Fruit fly (Drosophila melanogaster) whole organism, embryonic: ENCODE measurements around the gene Sema5c.

ENCODE experiments used
- CG10462 ChIP-seq: fragments of 200-800 bp; sonication (Bioruptor generic); optimal IDR thresholded peaks from 2 replicates; lab custom pipeline; 2016; ENCODE audit warnings: missing biosample characterization, missing genetic modification characterization
- CG10979 ChIP-seq: fragments of 200-800 bp; sonication (Bioruptor generic); optimal IDR thresholded peaks from 2 replicates; lab custom pipeline; 2018; ENCODE audit warnings: missing biosample characterization, mild to moderate bottlenecking, missing genetic modification characterization, moderate library complexity
- CG12071 ChIP-seq: fragments of 200-800 bp; sonication (Bioruptor generic); optimal IDR thresholded peaks from 3 replicates; lab custom pipeline; 2018; ENCODE audit warnings: missing biosample characterization, mild to moderate bottlenecking, missing genetic modification characterization
- CG13894 ChIP-seq: fragments of 200-800 bp; sonication (Bioruptor generic); optimal IDR thresholded peaks from 3 replicates; lab custom pipeline; 2018; ENCODE audit warnings: missing biosample characterization, mild to moderate bottlenecking, missing genetic modification characterization, moderate library complexity
- CG15479 ChIP-seq: fragments of 200-800 bp; sonication (Bioruptor generic); optimal IDR thresholded peaks from 3 replicates; lab custom pipeline; 2019; ENCODE audit warnings: missing biosample characterization, mild to moderate bottlenecking, missing genetic modification characterization, moderate library complexity
- CG18764 ChIP-seq: fragments of 200-800 bp; sonication (Bioruptor generic); optimal IDR thresholded peaks from 3 replicates; lab custom pipeline; 2016; ENCODE audit warnings: missing biosample characterization, missing genetic modification characterization
- CG2712 ChIP-seq: fragments of 200-800 bp; optimal IDR thresholded peaks from 3 replicates; lab custom pipeline; 2019; ENCODE audit warnings: missing biosample characterization, mild to moderate bottlenecking, missing genetic modification characterization, moderate library complexity
- CG30431 ChIP-seq: fragments of 200-800 bp; sonication (Bioruptor generic); optimal IDR thresholded peaks from 2 replicates; lab custom pipeline; 2017; ENCODE audit warnings: missing biosample characterization, missing genetic modification characterization
- CG3065 ChIP-seq: fragments of 200-800 bp; sonication (Bioruptor generic); optimal IDR thresholded peaks from 2 replicates; lab custom pipeline; 2016; ENCODE audit warnings: missing biosample characterization, missing genetic modification characterization
- CG33557 ChIP-seq: fragments of 200-800 bp; sonication (Bioruptor generic); optimal IDR thresholded peaks from 2 replicates; lab custom pipeline; 2019; ENCODE audit warnings: missing biosample characterization, mild to moderate bottlenecking, missing genetic modification characterization, moderate library complexity
- CG3838 ChIP-seq: fragments of 200-800 bp; sonication (Bioruptor generic); optimal IDR thresholded peaks from 3 replicates; lab custom pipeline; 2016; ENCODE audit warnings: missing biosample characterization, missing genetic modification characterization
- CG42726 ChIP-seq: fragments of 200-800 bp; sonication (Bioruptor generic); IDR thresholded peaks from 2 replicates; pipeline ENCODE4 v1.3.6; 2022; ENCODE audit warnings: missing biosample characterization, missing genetic modification characterization; ENCODE audit not compliant: partially characterized antibody
- CG6272 ChIP-seq: fragments of 200-800 bp; sonication (Bioruptor generic); IDR thresholded peaks from 2 replicates; pipeline ENCODE4 v1.3.6; 2022; ENCODE audit warnings: missing biosample characterization, missing genetic modification characterization
- CG7745 ChIP-seq: fragments of 200-800 bp; sonication (Bioruptor generic); optimal IDR thresholded peaks from 2 replicates; lab custom pipeline; 2018; ENCODE audit warnings: missing biosample characterization, mild to moderate bottlenecking, missing genetic modification characterization, moderate library complexity
- CG8388 ChIP-seq: fragments of 200-800 bp; sonication (Bioruptor generic); optimal IDR thresholded peaks from 2 replicates; lab custom pipeline; 2019; ENCODE audit warnings: missing biosample characterization, mild to moderate bottlenecking, missing genetic modification characterization, moderate library complexity
- CG8478 ChIP-seq: fragments of >200 bp; optimal IDR thresholded peaks from 2 replicates; lab custom pipeline; 2018
- CG8944 ChIP-seq: fragments of 200-800 bp; sonication (Bioruptor generic); optimal IDR thresholded peaks from 3 replicates; lab custom pipeline; 2016; ENCODE audit warnings: missing biosample characterization, missing genetic modification characterization
- D19A ChIP-seq: fragments of 200-800 bp; optimal IDR thresholded peaks from 3 replicates; lab custom pipeline; 2019; ENCODE audit warnings: missing biosample characterization, mild to moderate bottlenecking, missing genetic modification characterization, moderate library complexity
- Gug ChIP-seq: fragments of 200-800 bp; sonication (Bioruptor generic); IDR thresholded peaks from 4 replicates; pipeline ENCODE4 v1.3.6; 2022; ENCODE audit warnings: missing biosample characterization, missing genetic modification characterization
- Hr51 ChIP-seq, 2 experiments: fragments of 200-800 bp; sonication (Bioruptor generic); optimal IDR thresholded peaks; 2 replicates in 1 of 2; 3 replicates in 1 of 2; lab custom pipeline; 2016 to 2018; ENCODE audit warnings: missing biosample characterization in 2 of 2, missing genetic modification characterization in 2 of 2, mild to moderate bottlenecking in 1 of 2, moderate library complexity in 1 of 2
- MBD-R2 ChIP-seq: fragments of 200-800 bp; sonication (Bioruptor generic); IDR thresholded peaks from 2 replicates; pipeline ENCODE4 v1.3.6; 2022; ENCODE audit warnings: missing biosample characterization, missing genetic modification characterization
- Rx ChIP-seq: fragments of 200-800 bp; sonication (Bioruptor generic); IDR thresholded peaks from 2 replicates; pipeline ENCODE4 v1.3.6; 2022; ENCODE audit warnings: missing biosample characterization, missing genetic modification characterization
- Scr ChIP-seq: fragments of 200-800 bp; sonication (Bioruptor generic); IDR thresholded peaks from 2 replicates; pipeline ENCODE4 v1.3.6; 2022; ENCODE audit warnings: missing biosample characterization, missing genetic modification characterization; ENCODE audit not compliant: partially characterized antibody
- Sry-β ChIP-seq: fragments of 200-800 bp; sonication (Bioruptor generic); optimal IDR thresholded peaks from 2 replicates; lab custom pipeline; 2018; ENCODE audit warnings: missing biosample characterization, mild to moderate bottlenecking, missing genetic modification characterization, moderate library complexity
- Stat92E ChIP-seq, 3 experiments: fragments of >200 bp in 2 of 3; fragments of 200-800 bp in 1 of 3; sonication (Bioruptor generic) in 1 of 3; optimal IDR thresholded peaks; 2 replicates each; lab custom pipeline; 2017 to 2019; ENCODE audit warnings: missing biosample characterization in 3 of 3, missing genetic modification characterization in 3 of 3, mild to moderate bottlenecking in 1 of 3, moderate library complexity in 1 of 3
- Trl ChIP-seq, 3 experiments: fragments of >200 bp in 2 of 3; fragments of 200-800 bp in 1 of 3; sonication (Bioruptor generic) in 1 of 3; optimal IDR thresholded peaks; 2 replicates in 1 of 3; 3 replicates in 2 of 3; lab custom pipeline; 2016 to 2017; ENCODE audit warnings: missing biosample characterization in 1 of 3, missing genetic modification characterization in 1 of 3
- bcd ChIP-seq: fragments of 200-800 bp; sonication (Bioruptor generic); optimal IDR thresholded peaks from 2 replicates; lab custom pipeline; 2017; ENCODE audit warnings: missing biosample characterization, mild to moderate bottlenecking, missing genetic modification characterization
- chn ChIP-seq: fragments of 200-800 bp; sonication (Bioruptor generic); optimal IDR thresholded peaks from 2 replicates; lab custom pipeline; 2016; ENCODE audit warnings: missing biosample characterization, missing genetic modification characterization
- ci ChIP-seq: fragments of 200-800 bp; sonication (Bioruptor generic); IDR thresholded peaks from 3 replicates; pipeline ENCODE4 v1.3.6; 2022; ENCODE audit warnings: missing biosample characterization, missing genetic modification characterization
- dan ChIP-seq: fragments of 200-800 bp; sonication (Bioruptor generic); IDR thresholded peaks from 2 replicates; pipeline ENCODE4 v1.3.6; 2022; ENCODE audit warnings: missing biosample characterization, missing genetic modification characterization
- danr ChIP-seq: fragments of 200-800 bp; sonication (Bioruptor generic); IDR thresholded peaks from 2 replicates; pipeline ENCODE4 v1.3.6; 2022; ENCODE audit warnings: missing biosample characterization, missing genetic modification characterization
- disco-r ChIP-seq: fragments of 200-800 bp; sonication (Bioruptor generic); optimal IDR thresholded peaks from 2 replicates; lab custom pipeline; 2016; ENCODE audit warnings: missing biosample characterization, missing genetic modification characterization
- dmrt11E ChIP-seq: fragments of 200-800 bp; sonication (Bioruptor generic); optimal IDR thresholded peaks from 3 replicates; lab custom pipeline; 2018; ENCODE audit warnings: missing biosample characterization, mild to moderate bottlenecking, missing genetic modification characterization, moderate library complexity
- ems ChIP-seq: fragments of 200-800 bp; sonication (Bioruptor generic); optimal IDR thresholded peaks from 3 replicates; lab custom pipeline; 2016; ENCODE audit warnings: missing biosample characterization, missing genetic modification characterization
- ftz-f1 ChIP-seq: fragments of 200-800 bp; sonication (Bioruptor generic); optimal IDR thresholded peaks from 2 replicates; lab custom pipeline; 2016; ENCODE audit warnings: missing biosample characterization, missing genetic modification characterization
- ham ChIP-seq: fragments of 200-800 bp; sonication (Bioruptor generic); IDR thresholded peaks from 2 replicates; pipeline ENCODE4 v1.3.6; 2022; ENCODE audit warnings: missing biosample characterization, missing genetic modification characterization
- hth ChIP-seq: fragments of >200 bp; optimal IDR thresholded peaks from 2 replicates; lab custom pipeline; 2017; ENCODE audit warnings: inconsistent platforms
- mld ChIP-seq: fragments of 200-800 bp; sonication (Bioruptor generic); IDR thresholded peaks from 3 replicates; pipeline ENCODE4 v1.3.6; 2022; ENCODE audit warnings: missing biosample characterization, missing genetic modification characterization; ENCODE audit not compliant: partially characterized antibody
- oc ChIP-seq: fragments of 200-800 bp; sonication (Bioruptor generic); optimal IDR thresholded peaks from 2 replicates; lab custom pipeline; 2018; ENCODE audit warnings: missing biosample characterization, mild to moderate bottlenecking, missing genetic modification characterization, moderate library complexity
- odd ChIP-seq: fragments of 200-800 bp; sonication (Bioruptor generic); optimal IDR thresholded peaks from 2 replicates; lab custom pipeline; 2017; ENCODE audit warnings: missing biosample characterization, mild to moderate bottlenecking, missing genetic modification characterization
- peb ChIP-seq: fragments of 200-800 bp; sonication (Bioruptor generic); IDR thresholded peaks from 2 replicates; pipeline ENCODE4 v1.3.6; 2022; ENCODE audit warnings: missing biosample characterization, missing genetic modification characterization
- ro ChIP-seq: fragments of 200-800 bp; sonication (Bioruptor generic); IDR thresholded peaks from 2 replicates; pipeline ENCODE4 v1.3.6; 2022; ENCODE audit warnings: missing biosample characterization, missing genetic modification characterization
- sc ChIP-seq, 3 experiments: fragments of >200 bp in 2 of 3; fragments of 200-800 bp in 1 of 3; sonication (Bioruptor generic) in 1 of 3; optimal IDR thresholded peaks; 2 replicates in 2 of 3; 3 replicates in 1 of 3; lab custom pipeline; 2017; ENCODE audit warnings: mild to moderate bottlenecking in 1 of 3, missing biosample characterization in 1 of 3, missing genetic modification characterization in 1 of 3, missing genetic modification reagents in 1 of 3
- sens ChIP-seq: fragments of 200-800 bp; sonication (Bioruptor generic); peaks from one replicate; lab custom pipeline; 2016; ENCODE audit warnings: missing biosample characterization, missing genetic modification characterization
- shn ChIP-seq: fragments of 200-800 bp; sonication (Bioruptor generic); optimal IDR thresholded peaks from 3 replicates; lab custom pipeline; 2016; ENCODE audit warnings: missing biosample characterization, missing genetic modification characterization
- tio ChIP-seq: fragments of 200-800 bp; sonication (Bioruptor generic); optimal IDR thresholded peaks from 2 replicates; lab custom pipeline; 2017; ENCODE audit warnings: missing biosample characterization, missing genetic modification characterization, inconsistent platforms
- tll ChIP-seq, 2 experiments: fragments of 200-800 bp in 1 of 2; fragments of >200 bp in 1 of 2; sonication (Bioruptor generic) in 1 of 2; optimal IDR thresholded peaks; 2 replicates each; lab custom pipeline; 2017 to 2019; ENCODE audit warnings: missing biosample characterization in 2 of 2, missing genetic modification characterization in 2 of 2, mild to moderate bottlenecking in 1 of 2, moderate library complexity in 1 of 2
- trh ChIP-seq: fragments of 200-800 bp; sonication (Bioruptor generic); optimal IDR thresholded peaks from 2 replicates; lab custom pipeline; 2016; ENCODE audit warnings: missing biosample characterization, missing genetic modification characterization
- twi ChIP-seq: fragments of 200-800 bp; optimal IDR thresholded peaks from 2 replicates; lab custom pipeline; 2019; ENCODE audit warnings: missing biosample characterization, mild to moderate bottlenecking, missing genetic modification characterization, moderate library complexity
- wor ChIP-seq: fragments of 200-800 bp; sonication (Bioruptor generic); IDR thresholded peaks from 2 replicates; pipeline ENCODE4 v1.3.6; 2022; ENCODE audit warnings: missing biosample characterization, missing genetic modification characterization
- yki ChIP-seq: fragments of >200 bp; optimal IDR thresholded peaks from 3 replicates; lab custom pipeline; 2018

The Sema5c gene

DNA sequence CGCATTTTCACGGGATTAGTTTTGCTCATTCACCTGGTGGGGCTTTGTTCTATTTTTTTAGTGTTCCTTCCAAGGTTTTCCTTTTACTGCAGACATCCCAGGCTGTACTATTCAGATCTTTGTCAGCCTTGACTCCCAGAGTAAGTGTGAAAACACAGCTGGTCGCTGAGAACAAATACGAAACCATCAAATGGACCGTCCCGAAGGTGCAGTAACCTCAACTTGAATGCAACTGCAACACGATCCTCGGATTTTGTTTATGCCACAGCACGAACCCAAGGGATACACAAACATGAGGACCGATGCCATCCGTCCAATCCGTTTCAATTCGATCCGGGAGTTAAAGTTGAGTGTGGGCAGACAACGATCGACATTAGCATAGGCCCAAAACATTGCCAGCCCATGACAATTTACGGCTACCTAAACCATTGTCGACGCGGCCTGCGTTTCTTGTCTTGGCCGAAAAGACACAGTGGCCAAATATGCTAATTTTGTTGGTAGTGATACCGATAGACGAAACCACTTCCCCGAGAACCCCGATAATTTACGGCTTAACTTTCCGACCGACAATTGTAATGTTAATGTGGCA, 1.6 kb upstream of the Sema5c start (continued):
- no peak for TF ChIP-seq CG42726 (GFP tag; lab: Robert Waterston, UW)
- TF ChIP-seq yki (lab: Kevin White, UChicago): no peak
- TF ChIP-seq CG6272 (GFP tag; lab: Robert Waterston, UW): no peak
- no peak for TF ChIP-seq ro
- no peak for TF ChIP-seq shn
- peak in 1 of 2 experiments; percentile 96 for TF ChIP-seq tll (GFP tag; optimal IDR thresholded peaks at IDR 0.05; lab: Kevin White, UChicago)
- no peak for TF ChIP-seq dan
- TF ChIP-seq hth: no peak
- TF ChIP-seq CG10462: no peak
- TF ChIP-seq CG3065 (GFP tag; lab: Kevin White, UChicago): no peak
- no peak for TF ChIP-seq Stat92E (GFP tag; optimal IDR thresholded peaks at IDR 0.05; lab: Kevin White, UChicago)
- TF ChIP-seq sc (optimal IDR thresholded peaks at IDR 0.05; lab: Kevin White, UChicago): no peak
- no peak for TF ChIP-seq sc (GFP tag; optimal IDR thresholded peaks at IDR 0.05; lab: Kevin White, UChicago)
- TF ChIP-seq CG33557 (GFP tag; lab: Kevin White, UChicago): no peak
- no peak for TF ChIP-seq ham (GFP tag; lab: Robert Waterston, UW)
- TF ChIP-seq trh (GFP tag; lab: Kevin White, UChicago): no peak
- TF ChIP-seq CG8944 (GFP tag; lab: Kevin White, UChicago): no peak
- no peak for TF ChIP-seq wor (GFP tag; lab: Robert Waterston, UW)
- no peak for TF ChIP-seq Scr (GFP tag; lab: Robert Waterston, UW)
- TF ChIP-seq oc (tag; lab: Kevin White, UChicago): no peak
- TF ChIP-seq Hr51 (GFP tag; optimal IDR thresholded peaks at IDR 0.05; lab: Kevin White, UChicago): no peak
- no peak for TF ChIP-seq peb (GFP tag; lab: Robert Waterston, UW)
- no peak for TF ChIP-seq CG8388 (GFP tag; lab: Kevin White, UChicago)
- no peak for TF ChIP-seq Trl (optimal IDR thresholded peaks at IDR 0.05; lab: Kevin White, UChicago)
- TF ChIP-seq Trl (GFP tag; optimal IDR thresholded peaks at IDR 0.05; lab: Kevin White, UChicago): no peak
- no peak for TF ChIP-seq Sry-β (GFP tag; lab: Kevin White, UChicago)
- no peak for TF ChIP-seq D19A (tag; lab: Kevin White, UChicago)
- TF ChIP-seq disco-r: no peak
- no peak for TF ChIP-seq CG30431 (GFP tag; lab: Kevin White, UChicago)
- no peak for TF ChIP-seq mld
- no peak for TF ChIP-seq CG2712 (tag; lab: Kevin White, UChicago)
- TF ChIP-seq twi (tag; lab: Kevin White, UChicago): peak; percentile 34
- TF ChIP-seq CG10979 (tag; lab: Kevin White, UChicago): no peak
- TF ChIP-seq odd: no peak
- no peak for TF ChIP-seq CG7745 (tag; lab: Kevin White, UChicago)
- TF ChIP-seq dmrt11E (tag; lab: Kevin White, UChicago): peak; percentile 2
- TF ChIP-seq CG18764 (GFP tag; lab: Kevin White, UChicago): no peak
- no peak for TF ChIP-seq CG12071 (GFP tag; lab: Kevin White, UChicago)
- no peak for TF ChIP-seq danr (GFP tag; lab: Robert Waterston, UW)
- no peak for TF ChIP-seq ftz-f1 (GFP tag; lab: Kevin White, UChicago)
- no peak for TF ChIP-seq chn (GFP tag; lab: Kevin White, UChicago)
- TF ChIP-seq CG8478: no peak
- TF ChIP-seq Rx (GFP tag; lab: Robert Waterston, UW): no peak
- TF ChIP-seq CG3838 (GFP tag; lab: Kevin White, UChicago): no peak
- TF ChIP-seq sens (GFP tag; lab: Kevin White, UChicago): no peak
- TF ChIP-seq Gug: no peak
- TF ChIP-seq ems (GFP tag; lab: Kevin White, UChicago): no peak
- no peak for TF ChIP-seq MBD-R2 (GFP tag; lab: Robert Waterston, UW)
- no peak for TF ChIP-seq tio
- TF ChIP-seq CG15479: peak; percentile 66
- no peak for TF ChIP-seq ci (GFP tag; lab: Robert Waterston, UW)
- TF ChIP-seq bcd (GFP tag; lab: Kevin White, UChicago): no peak
- peak; percentile 31 for TF ChIP-seq CG13894 (tag; lab: Kevin White, UChicago)
